Worm (Caenorhabditis elegans) whole organism, mixed stage, embryonic: Measurements from ENCODE around the gene T14B4.20.

Source experiments
- M03D4.4 ChIP-seq: sonication (generic microtip); optimal IDR thresholded peaks from 2 replicates; lab custom pipeline; 2017; ENCODE audit warnings: mild to moderate bottlenecking, missing genetic modification characterization, missing compliant biosample characterization
- bed-3 ChIP-seq: fragments of 200-800 bp; sonication (Bioruptor generic); optimal IDR thresholded peaks from 3 replicates; lab custom pipeline; 2018; ENCODE audit warnings: mild to moderate bottlenecking, missing genetic modification characterization, moderate library complexity, missing compliant biosample characterization
- ceh-39 ChIP-seq: fragments of 150-350 bp; optimal IDR thresholded peaks from 2 replicates; lab custom pipeline; 2014; ENCODE audit warnings: missing biosample characterization, missing genetic modification characterization
- ceh-83 ChIP-seq: fragments of 200-800 bp; sonication (Bioruptor generic); optimal IDR thresholded peaks from 2 replicates; lab custom pipeline; 2018; ENCODE audit warnings: mild to moderate bottlenecking, missing genetic modification characterization, missing compliant biosample characterization
- ces-1 ChIP-seq: fragments of 150-350 bp; optimal IDR thresholded peaks from 2 replicates; lab custom pipeline; 2014; ENCODE audit warnings: missing biosample characterization, missing genetic modification reagents, missing genetic modification characterization
- cnd-1 ChIP-seq: fragments of 200-800 bp; sonication (Bioruptor generic); optimal IDR thresholded peaks from 2 replicates; lab custom pipeline; 2018; ENCODE audit warnings: mild to moderate bottlenecking, missing genetic modification characterization, missing compliant biosample characterization
- drap-1 ChIP-seq: fragments of 200-800 bp; sonication (Bioruptor generic); optimal IDR thresholded peaks from 3 replicates; lab custom pipeline; 2018; ENCODE audit warnings: mild to moderate bottlenecking, missing genetic modification characterization, missing compliant biosample characterization
- elt-1 ChIP-seq: sonication (generic microtip); optimal IDR thresholded peaks from 2 replicates; lab custom pipeline; 2017; ENCODE audit warnings: missing genetic modification characterization, mild to moderate bottlenecking, missing compliant biosample characterization, antibody characterized with exemption, moderate library complexity, borderline replicate concordance; ENCODE audit not compliant: insufficient read depth
- elt-3 ChIP-seq: fragments of 150-350 bp; optimal IDR thresholded peaks from 2 replicates; lab custom pipeline; 2014; ENCODE audit warnings: missing biosample characterization, missing genetic modification characterization
- flh-1 ChIP-seq: fragments of 200-800 bp; sonication (Bioruptor generic); optimal IDR thresholded peaks from 2 replicates; lab custom pipeline; 2018; ENCODE audit warnings: mild to moderate bottlenecking, missing genetic modification characterization, moderate library complexity, missing compliant biosample characterization
- hlh-1 ChIP-seq: fragments of 150-350 bp; optimal IDR thresholded peaks from 2 replicates; lab custom pipeline; 2014; ENCODE audit warnings: missing biosample characterization, missing genetic modification reagents, missing genetic modification characterization
- lin-13 ChIP-seq: fragments of 150-350 bp; optimal IDR thresholded peaks from 2 replicates; lab custom pipeline; 2014; ENCODE audit warnings: missing biosample characterization, missing genetic modification characterization
- lin-32 ChIP-seq: fragments of 200-800 bp; sonication (Bioruptor generic); optimal IDR thresholded peaks from 2 replicates; lab custom pipeline; 2018; ENCODE audit warnings: mild to moderate bottlenecking, missing genetic modification characterization, missing compliant biosample characterization
- mab-5 ChIP-seq: fragments of 150-350 bp; optimal IDR thresholded peaks from 2 replicates; lab custom pipeline; 2014; ENCODE audit warnings: missing biosample characterization, missing genetic modification characterization
- mep-1 ChIP-seq: fragments of 150-350 bp; optimal IDR thresholded peaks from 2 replicates; lab custom pipeline; 2017; ENCODE audit warnings: missing biosample characterization, missing genetic modification reagents, missing genetic modification characterization, inconsistent platforms
- nhr-12 ChIP-seq: fragments of 150-350 bp; optimal IDR thresholded peaks from 2 replicates; lab custom pipeline; 2014; ENCODE audit warnings: missing biosample characterization, missing genetic modification characterization
- nhr-237 ChIP-seq: fragments of 150-350 bp; optimal IDR thresholded peaks from 2 replicates; lab custom pipeline; 2014; ENCODE audit warnings: missing biosample characterization, missing genetic modification characterization
- nhr-28 ChIP-seq: fragments of 150-350 bp; optimal IDR thresholded peaks from 2 replicates; lab custom pipeline; 2014; ENCODE audit warnings: missing biosample characterization, missing genetic modification characterization
- nhr-76 ChIP-seq: sonication (generic microtip); optimal IDR thresholded peaks from 2 replicates; lab custom pipeline; 2017; ENCODE audit warnings: missing biosample characterization, missing genetic modification characterization
- pha-4 ChIP-seq: fragments of 150-350 bp; optimal IDR thresholded peaks from 2 replicates; lab custom pipeline; 2018; ENCODE audit warnings: missing biosample characterization, missing genetic modification reagents, missing genetic modification characterization
- sem-2 ChIP-seq: fragments of 200-800 bp; sonication (Bioruptor generic); optimal IDR thresholded peaks from 2 replicates; lab custom pipeline; 2018; ENCODE audit warnings: mild to moderate bottlenecking, missing genetic modification characterization, missing compliant biosample characterization
- tbx-8 ChIP-seq: fragments of 200-800 bp; sonication (Bioruptor generic); optimal IDR thresholded peaks from 2 replicates; lab custom pipeline; 2018; ENCODE audit warnings: mild to moderate bottlenecking, missing genetic modification characterization, moderate library complexity, missing compliant biosample characterization
- unc-39 ChIP-seq: fragments of 150-350 bp; optimal IDR thresholded peaks from 2 replicates; lab custom pipeline; 2014; ENCODE audit warnings: missing biosample characterization, missing genetic modification characterization
- unc-62 ChIP-seq: fragments of 150-350 bp; optimal IDR thresholded peaks from 2 replicates; lab custom pipeline; 2014; ENCODE audit warnings: missing biosample characterization, missing genetic modification reagents, missing genetic modification characterization
- ztf-11 ChIP-seq: fragments of 150-350 bp; optimal IDR thresholded peaks from 2 replicates; lab custom pipeline; 2014; ENCODE audit warnings: missing biosample characterization, missing genetic modification characterization

T14B4.20 gene

DNA sequence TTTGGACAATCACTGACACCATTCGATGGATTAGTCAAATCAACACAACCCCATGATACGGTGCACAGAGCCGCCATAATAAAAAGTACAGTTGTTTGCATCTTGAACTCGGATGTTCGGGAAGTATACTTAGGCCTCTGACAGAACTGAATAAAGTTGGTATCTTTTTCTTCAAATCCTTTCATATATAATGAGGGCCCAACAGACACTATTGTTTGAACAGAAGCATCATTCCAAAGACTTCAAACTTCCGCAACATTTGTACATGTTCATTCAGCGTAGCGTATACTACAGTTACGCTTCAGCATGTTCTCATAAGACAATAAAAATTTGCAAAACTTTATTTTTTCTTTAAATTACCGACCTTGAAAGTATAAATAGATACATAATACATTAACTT is 35.3 kb downstream of the T14B4.20 start, which contains the start of gene F41G3.19:
Gene F41G3.19 (minus strand): TSS at position 101 of the 400 bp plus-strand sequence.
- no peak for TF ChIP-seq nhr-12 (tag; lab: Kevin White, UChicago)
- no peak for TF ChIP-seq unc-62 (GFP tag; lab: Kevin White, UChicago)
- TF ChIP-seq mep-1 (tag; lab: Kevin White, UChicago): no peak
- no peak for TF ChIP-seq ztf-11 (tag; lab: Kevin White, UChicago)
- TF ChIP-seq flh-1 (GFP tag; lab: Kevin White, UChicago): no peak
- no peak for TF ChIP-seq mab-5 (tag; lab: Kevin White, UChicago)
- no peak for TF ChIP-seq ceh-83 (GFP tag; lab: Kevin White, UChicago)
- TF ChIP-seq lin-13 (tag; lab: Kevin White, UChicago): no peak
- TF ChIP-seq nhr-28 (tag; lab: Kevin White, UChicago): no peak
- TF ChIP-seq ces-1 (GFP tag; lab: Kevin White, UChicago): no peak
- TF ChIP-seq pha-4: no peak
- TF ChIP-seq unc-39 (tag; lab: Kevin White, UChicago): no peak
- no peak for TF ChIP-seq cnd-1 (tag; lab: Kevin White, UChicago)
- TF ChIP-seq hlh-1: no peak
- TF ChIP-seq elt-1 (tag; lab: Kevin White, UChicago): no peak
- TF ChIP-seq bed-3 (GFP tag; lab: Kevin White, UChicago): no peak
- no peak for TF ChIP-seq nhr-237 (tag; lab: Kevin White, UChicago)
- no peak for TF ChIP-seq tbx-8 (GFP tag; lab: Kevin White, UChicago)

ce11 chrII:6752850-6753249 is 36.1 kb downstream of the T14B4.20 start, which contains the start of gene F41G3.21:
Gene F41G3.21 (minus strand): TSS chrII:6752950.
- TF ChIP-seq lin-32 (no peak), M03D4.4 (tag; lab: Kevin White, UChicago) (no peak), nhr-28 (tag; lab: Kevin White, UChicago) (no peak), nhr-237 (tag; lab: Kevin White, UChicago) (no peak), nhr-12 (tag; lab: Kevin White, UChicago) (no peak)

- TF ChIP-seq sem-2 (GFP tag; lab: Kevin White, UChicago) (no peak), lin-13 (tag; lab: Kevin White, UChicago) (no peak), lin-32 (no peak)
Measured at ce11 chrII:6754671-6755224, 38.0 kb downstream of the T14B4.20 start, which contains the start of the genes srx-95 and fis-1. Gene srx-95 (minus strand): TSS chrII:6754771. Gene fis-1 (plus strand): TSS chrII:6755174.

DNA sequence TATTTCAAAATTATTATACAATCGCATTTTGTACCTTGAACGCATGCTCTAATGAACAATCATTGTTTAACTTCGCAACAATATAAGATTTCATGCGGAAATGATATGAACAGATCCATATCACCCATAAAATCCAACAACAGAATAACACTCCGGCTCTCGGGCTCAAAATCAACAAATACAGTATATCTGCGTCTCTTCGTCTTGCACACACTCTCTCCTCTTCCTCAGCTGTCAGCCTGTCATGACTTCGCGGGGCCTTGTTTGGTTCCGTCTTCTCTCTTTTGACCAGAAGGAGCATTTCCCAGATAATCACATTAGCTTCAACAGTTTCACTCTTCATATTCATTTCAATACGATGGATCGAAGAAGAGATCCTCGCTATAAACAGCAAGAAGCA is 39.5 kb downstream of the T14B4.20 start, which contains the start of gene F41G3.3:
Gene F41G3.3 (plus strand): TSS at position 301 of the 400 bp plus-strand sequence.
- TF ChIP-seq flh-1 (GFP tag; lab: Kevin White, UChicago): no peak
- no peak for TF ChIP-seq ces-1 (GFP tag; lab: Kevin White, UChicago)
- no peak for TF ChIP-seq bed-3 (GFP tag; lab: Kevin White, UChicago)
- TF ChIP-seq, all 35 proteins: peak for 0

ce11 chrII:6764734-6765133 is 48.0 kb downstream of the T14B4.20 start, which contains the start of gene nlp-50:
Gene nlp-50 (plus strand): TSS chrII:6765034.
- no peak for TF ChIP-seq drap-1 (GFP tag; lab: Kevin White, UChicago)
- no peak for TF ChIP-seq ceh-39 (tag; lab: Kevin White, UChicago)
- no peak for TF ChIP-seq bed-3 (GFP tag; lab: Kevin White, UChicago)
- no peak for TF ChIP-seq elt-3 (tag; lab: Kevin White, UChicago)
- no peak for TF ChIP-seq tbx-8 (GFP tag; lab: Kevin White, UChicago)
- no peak for TF ChIP-seq ces-1 (GFP tag; lab: Kevin White, UChicago)
- no peak for TF ChIP-seq nhr-76 (tag; lab: Kevin White, UChicago)
